Worm (Caenorhabditis elegans) whole organism, L1 larva: Measurements from ENCODE around the gene acbp-6.
A peak's percentile ranks its signal among the peaks of the same experiment; 100 is the strongest.

Experiments used
- C16A3.4 ChIP-seq: fragments of 150-350 bp; optimal IDR thresholded peaks from 2 replicates; lab custom pipeline; 2014; ENCODE audit warnings: missing biosample characterization, missing genetic modification characterization
- Y116A8C.19 ChIP-seq: sonication (generic microtip); optimal IDR thresholded peaks from 2 replicates; lab custom pipeline; 2016; ENCODE audit warnings: missing compliant biosample characterization, missing genetic modification characterization, borderline replicate concordance
- alr-1 ChIP-seq: fragments of 200-800 bp; sonication (Bioruptor generic); optimal IDR thresholded peaks from 2 replicates; lab custom pipeline; 2018; ENCODE audit warnings: borderline replicate concordance, mild to moderate bottlenecking, missing genetic modification characterization, missing compliant biosample characterization
- blmp-1 ChIP-seq: fragments of 150-350 bp; optimal IDR thresholded peaks from 2 replicates; lab custom pipeline; 2014; ENCODE audit warnings: missing biosample characterization, missing genetic modification characterization
- ceh-82 ChIP-seq, 3 experiments: fragments of 150-350 bp in 1 of 3; sonication (generic microtip) in 2 of 3; optimal IDR thresholded peaks; 2 replicates each; lab custom pipeline; 2014 to 2017; ENCODE audit warnings: missing biosample characterization in 3 of 3, missing genetic modification characterization in 3 of 3
- ceh-88 ChIP-seq: fragments of 200-800 bp; sonication (Bioruptor generic); IDR thresholded peaks from 2 replicates; pipeline ENCODE4 v1.3.6; 2022; ENCODE audit warnings: missing genetic modification characterization, missing compliant biosample characterization
- ceh-90 ChIP-seq: sonication (generic microtip); optimal IDR thresholded peaks from 2 replicates; lab custom pipeline; 2016; ENCODE audit warnings: missing genetic modification characterization, missing compliant biosample characterization
- ces-1 ChIP-seq: fragments of 150-350 bp; optimal IDR thresholded peaks from 2 replicates; lab custom pipeline; 2014; ENCODE audit warnings: missing biosample characterization, missing genetic modification reagents, missing genetic modification characterization
- dsc-1 ChIP-seq: sonication (generic microtip); optimal IDR thresholded peaks from 2 replicates; lab custom pipeline; 2016; ENCODE audit warnings: mild to moderate bottlenecking, missing genetic modification characterization, missing compliant biosample characterization
- efl-1 ChIP-seq, 4 experiments: fragments of 150-350 bp; optimal IDR thresholded peaks in 3 of 4; peaks in 1 of 4; 1 replicate in 1 of 4; 2 replicates in 3 of 4; lab custom pipeline; 2014; ENCODE audit warnings: missing biosample characterization in 2 of 4, missing genetic modification characterization in 2 of 4, missing genetic modification reagents in 2 of 4
- efl-3 ChIP-seq: fragments of 200-800 bp; sonication (Bioruptor generic); optimal IDR thresholded peaks from 2 replicates; lab custom pipeline; 2018; ENCODE audit warnings: mild to moderate bottlenecking, missing genetic modification characterization, missing compliant biosample characterization
- egl-27 ChIP-seq, 2 experiments: fragments of 150-350 bp in 1 of 2; sonication (generic microtip); optimal IDR thresholded peaks; 3 replicates each; lab custom pipeline; 2017 to 2018; ENCODE audit warnings: missing biosample characterization in 2 of 2, missing genetic modification characterization in 2 of 2, missing genetic modification reagents in 2 of 2
- fkh-10 ChIP-seq: sonication (generic microtip); optimal IDR thresholded peaks from 2 replicates; lab custom pipeline; 2017; ENCODE audit warnings: missing biosample characterization, missing genetic modification reagents, missing genetic modification characterization
- fkh-4 ChIP-seq: sonication (generic microtip); optimal IDR thresholded peaks from 2 replicates; lab custom pipeline; 2016; ENCODE audit warnings: missing compliant biosample characterization, missing genetic modification characterization, borderline replicate concordance
- fkh-8 ChIP-seq: sonication (generic microtip); optimal IDR thresholded peaks from 2 replicates; lab custom pipeline; 2016; ENCODE audit warnings: mild to moderate bottlenecking, missing genetic modification characterization, missing compliant biosample characterization
- fos-1 ChIP-seq: fragments of 150-350 bp; optimal IDR thresholded peaks from 2 replicates; lab custom pipeline; 2014; ENCODE audit warnings: missing biosample characterization, missing genetic modification characterization
- grh-1 ChIP-seq: fragments of 200-800 bp; sonication (Bioruptor generic); IDR thresholded peaks from 2 replicates; pipeline ENCODE4 v1.3.6; 2022; ENCODE audit warnings: missing genetic modification reagents, missing genetic modification characterization, missing compliant biosample characterization
- hlh-17 ChIP-seq: fragments of 200-800 bp; sonication (Bioruptor generic); optimal IDR thresholded peaks from 2 replicates; lab custom pipeline; 2018; ENCODE audit warnings: missing genetic modification characterization, mild to moderate bottlenecking, missing compliant biosample characterization, moderate library complexity, borderline replicate concordance
- hlh-4 ChIP-seq: sonication (generic microtip); optimal IDR thresholded peaks from 2 replicates; lab custom pipeline; 2016; ENCODE audit warnings: mild to moderate bottlenecking, missing genetic modification characterization, missing compliant biosample characterization
- hpl-2 ChIP-seq: fragments of 150-350 bp; optimal IDR thresholded peaks from 2 replicates; lab custom pipeline; 2014; ENCODE audit warnings: missing biosample characterization, missing genetic modification reagents, missing genetic modification characterization
- irx-1 ChIP-seq: sonication (generic microtip); optimal IDR thresholded peaks from 2 replicates; lab custom pipeline; 2016; ENCODE audit warnings: missing genetic modification characterization, missing compliant biosample characterization
- isw-1 ChIP-seq: fragments of 200-800 bp; sonication (Bioruptor generic); IDR thresholded peaks from 2 replicates; pipeline ENCODE4 v1.3.6; 2022; ENCODE audit warnings: missing genetic modification characterization, missing compliant biosample characterization
- lin-15B ChIP-seq: fragments of 150-350 bp; sonication (generic microtip); optimal IDR thresholded peaks from 3 replicates; lab custom pipeline; 2014; ENCODE audit warnings: missing biosample characterization, missing genetic modification characterization
- mab-9 ChIP-seq: fragments of 200-800 bp; sonication (Bioruptor generic); IDR thresholded peaks from 2 replicates; pipeline ENCODE4 v1.3.6; 2022; ENCODE audit warnings: missing genetic modification reagents, missing genetic modification characterization, missing compliant biosample characterization
- mdl-1 ChIP-seq, 2 experiments: fragments of 150-350 bp; optimal IDR thresholded peaks; 2 replicates each; lab custom pipeline; 2014 to 2017; ENCODE audit warnings: missing biosample characterization in 2 of 2, missing genetic modification characterization in 2 of 2, inconsistent platforms in 1 of 2
- mef-2 ChIP-seq: fragments of 150-350 bp; optimal IDR thresholded peaks from 2 replicates; lab custom pipeline; 2014; ENCODE audit warnings: missing biosample characterization, missing genetic modification characterization
- mep-1 ChIP-seq: fragments of 150-350 bp; optimal IDR thresholded peaks from 2 replicates; lab custom pipeline; 2014; ENCODE audit warnings: missing biosample characterization, missing genetic modification characterization
- nhr-12 ChIP-seq: sonication (generic microtip); optimal IDR thresholded peaks from 2 replicates; lab custom pipeline; 2017; ENCODE audit warnings: missing biosample characterization, missing genetic modification characterization
- nhr-19 ChIP-seq: fragments of 200-800 bp; sonication (Bioruptor generic); conservative IDR thresholded peaks from 2 replicates; pipeline ENCODE4 v1.3.6; 2022; ENCODE audit warnings: missing genetic modification characterization, missing compliant biosample characterization
- nhr-20 ChIP-seq: sonication (generic microtip); optimal IDR thresholded peaks from 2 replicates; lab custom pipeline; 2016; ENCODE audit warnings: mild to moderate bottlenecking, missing genetic modification characterization, missing compliant biosample characterization
- nhr-28 ChIP-seq: fragments of 150-350 bp; optimal IDR thresholded peaks from 2 replicates; lab custom pipeline; 2014; ENCODE audit warnings: missing biosample characterization, missing genetic modification characterization
- pax-3 ChIP-seq: fragments of 200-800 bp; sonication (Bioruptor generic); optimal IDR thresholded peaks from 2 replicates; lab custom pipeline; 2018; ENCODE audit warnings: mild to moderate bottlenecking, missing genetic modification characterization, moderate library complexity, missing compliant biosample characterization
- pqm-1 ChIP-seq: sonication (generic microtip); optimal IDR thresholded peaks from 3 replicates; lab custom pipeline; 2017; ENCODE audit warnings: missing biosample characterization, missing genetic modification characterization
- rnt-1 ChIP-seq: sonication (generic microtip); optimal IDR thresholded peaks from 2 replicates; lab custom pipeline; 2016; ENCODE audit warnings: mild to moderate bottlenecking, missing genetic modification characterization, moderate library complexity, missing compliant biosample characterization
- snpc-4 ChIP-seq: fragments of 150-350 bp; optimal IDR thresholded peaks from 2 replicates; lab custom pipeline; 2014; ENCODE audit warnings: missing biosample characterization, missing genetic modification characterization
- snu-23 ChIP-seq: sonication (generic microtip); optimal IDR thresholded peaks from 2 replicates; lab custom pipeline; 2016; ENCODE audit warnings: missing genetic modification characterization, missing compliant biosample characterization
- sup-37 ChIP-seq: fragments of 200-800 bp; sonication (Bioruptor generic); optimal IDR thresholded peaks from 2 replicates; lab custom pipeline; 2018; ENCODE audit warnings: mild to moderate bottlenecking, missing genetic modification characterization, missing compliant biosample characterization
- tlp-1 ChIP-seq: fragments of 150-350 bp; optimal IDR thresholded peaks from 2 replicates; lab custom pipeline; 2014; ENCODE audit warnings: missing biosample characterization, missing genetic modification characterization
- unc-130 ChIP-seq: fragments of 150-350 bp; optimal IDR thresholded peaks from 2 replicates; lab custom pipeline; 2017; ENCODE audit warnings: missing biosample characterization, missing genetic modification characterization, inconsistent platforms
- unc-30 ChIP-seq: sonication (generic microtip); optimal IDR thresholded peaks from 2 replicates; lab custom pipeline; 2017; ENCODE audit warnings: missing biosample characterization, missing genetic modification characterization
- unc-62 ChIP-seq: fragments of 150-350 bp; optimal IDR thresholded peaks from 2 replicates; lab custom pipeline; 2014; ENCODE audit warnings: missing biosample characterization, missing genetic modification reagents, missing genetic modification characterization
- unc-86 ChIP-seq: sonication (generic microtip); optimal IDR thresholded peaks from 2 replicates; lab custom pipeline; 2016; ENCODE audit warnings: missing genetic modification characterization, missing compliant biosample characterization
- xbp-1 ChIP-seq: sonication (generic microtip); optimal IDR thresholded peaks from 2 replicates; lab custom pipeline; 2016; ENCODE audit warnings: missing genetic modification characterization, missing compliant biosample characterization
- zip-4 ChIP-seq: fragments of 200-800 bp; sonication (Bioruptor generic); optimal IDR thresholded peaks from 2 replicates; lab custom pipeline; 2018; ENCODE audit warnings: mild to moderate bottlenecking, missing genetic modification characterization, moderate library complexity, missing compliant biosample characterization
- ztf-4 ChIP-seq: fragments of 150-350 bp; optimal IDR thresholded peaks from 2 replicates; lab custom pipeline; 2014; ENCODE audit warnings: missing biosample characterization, missing genetic modification characterization

The acbp-6 gene

ce11 chrII:11980110-11980509 is 6.6 kb upstream of the acbp-6 start (continued):
- no peak for TF ChIP-seq hpl-2 (GFP tag; lab: Kevin White, UChicago)
- TF ChIP-seq ces-1: peak; percentile 77
- TF ChIP-seq egl-27 (tag; optimal IDR thresholded peaks at IDR 0.05; lab: Kevin White, UChicago): no peak
- TF ChIP-seq fkh-4: peak; percentile 53
- TF ChIP-seq fkh-10 (GFP tag; lab: Kevin White, UChicago): peak; percentile 80
- TF ChIP-seq unc-130 (tag; lab: Kevin White, UChicago): peak; percentile 95
- no peak for TF ChIP-seq hlh-17
- peak; percentile 47 for TF ChIP-seq efl-3 (GFP tag; lab: Kevin White, UChicago)
- peak; percentile 75 for TF ChIP-seq grh-1 (GFP tag; lab: Robert Waterston, UW)
- TF ChIP-seq alr-1 (tag; lab: Kevin White, UChicago): no peak
- no peak for TF ChIP-seq Y116A8C.19 (tag; lab: Kevin White, UChicago)
- peak; percentile 80 for TF ChIP-seq unc-86
- peak; percentile 33 for TF ChIP-seq irx-1 (tag; lab: Kevin White, UChicago)
- TF ChIP-seq snu-23 (GFP tag; lab: Kevin White, UChicago): peak; percentile 90
- TF ChIP-seq unc-30: no peak
- TF ChIP-seq hlh-4 (tag; lab: Kevin White, UChicago): peak; percentile 61
- TF ChIP-seq pqm-1: no peak
- TF ChIP-seq unc-62 (GFP tag; lab: Kevin White, UChicago): no peak
- peak; percentile 87 for TF ChIP-seq lin-15B (tag; lab: Kevin White, UChicago)
- no peak for TF ChIP-seq sup-37 (GFP tag; lab: Kevin White, UChicago)
- TF ChIP-seq fos-1 (tag; lab: Kevin White, UChicago): peak; percentile 66
- no peak for TF ChIP-seq snpc-4 (tag; lab: Kevin White, UChicago)
- TF ChIP-seq pax-3 (tag; lab: Kevin White, UChicago): peak; percentile 87
- no peak for TF ChIP-seq nhr-28 (tag; lab: Kevin White, UChicago)
- TF ChIP-seq mef-2 (tag; lab: Kevin White, UChicago): peak; percentile 29
- peak; percentile 84 for TF ChIP-seq dsc-1 (tag; lab: Kevin White, UChicago)
- TF ChIP-seq fkh-8 (tag; lab: Kevin White, UChicago): peak; percentile 96
- peak; percentile 92 for TF ChIP-seq nhr-20 (tag; lab: Kevin White, UChicago)
- no peak for TF ChIP-seq nhr-12 (tag; lab: Kevin White, UChicago)
- peak; percentile 89 for TF ChIP-seq ceh-88
- peak; percentile 92 for TF ChIP-seq xbp-1 (tag; lab: Kevin White, UChicago)
- no peak for TF ChIP-seq tlp-1 (tag; lab: Kevin White, UChicago)
- TF ChIP-seq zip-4: peak; percentile 67
- peak; percentile 80 for TF ChIP-seq mab-9 (GFP tag; lab: Robert Waterston, UW)
- TF ChIP-seq nhr-19 (GFP tag; lab: Robert Waterston, UW): peak; percentile 91
- TF ChIP-seq rnt-1: no peak
- TF ChIP-seq mdl-1 (tag; optimal IDR thresholded peaks at IDR 0.05; lab: Kevin White, UChicago): peak in 1 of 2 experiments; percentile 80
- TF ChIP-seq ceh-90 (tag; lab: Kevin White, UChicago): peak; percentile 40
- TF ChIP-seq ztf-4: peak; percentile 78
- TF ChIP-seq isw-1 (GFP tag; lab: Robert Waterston, UW): peak; percentile 88
- TF ChIP-seq C16A3.4 (tag; lab: Kevin White, UChicago): peak; percentile 81
- TF ChIP-seq mep-1: peak; percentile 93
- TF ChIP-seq ceh-82 (tag; optimal IDR thresholded peaks at IDR 0.05; lab: Kevin White, UChicago): peak; percentile 88 to 92 (median 90)
- peak; percentile 56 for TF ChIP-seq blmp-1 (tag; lab: Kevin White, UChicago)
- TF ChIP-seq efl-1 (optimal IDR thresholded peaks at IDR 0.05; lab: Kevin White, UChicago): peak; percentile 83 to 90
- peak; percentile 69 to 97 for TF ChIP-seq efl-1 (GFP tag; optimal IDR thresholded peaks at IDR 0.05 in 1 of 2; lab: Kevin White, UChicago)
- TF ChIP-seq, all 84 proteins: peak for 58
